Worm (Caenorhabditis elegans): ENCODE data around the gene nhr-258.

DNA sequence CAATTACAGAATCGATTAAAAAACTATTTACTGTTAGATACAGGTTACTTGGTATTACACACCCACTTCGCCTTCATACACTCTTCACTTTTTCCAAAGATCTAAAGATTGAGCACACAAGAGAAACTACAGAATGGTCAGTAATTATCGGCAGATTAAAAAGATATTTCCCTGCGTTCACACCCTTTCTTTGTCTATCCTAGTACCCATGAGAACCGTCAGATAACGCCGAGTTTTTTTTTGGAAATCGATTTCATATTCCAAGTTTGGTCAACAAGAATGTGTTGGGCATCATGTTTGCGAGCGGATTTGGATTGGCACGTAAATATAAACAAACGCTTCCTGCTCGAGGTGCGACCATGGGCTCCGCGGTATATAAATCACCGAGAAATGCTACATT is 30.9 kb upstream of the nhr-258 start, which contains the start of gene C26B2.8:
- TF ChIP-seq ama-1 (optimal IDR thresholded peaks at IDR 0.05) (no peak), pes-1 (GFP tag; IDR thresholded peaks at IDR 0.05) (no peak), aly-1 (tag; optimal IDR thresholded peaks at IDR 0.05) (no peak), scrt-1 (GFP tag; IDR thresholded peaks at IDR 0.05) (no peak)
